Fruit fly (Drosophila melanogaster): ENCODE results near the gene CG3604.

CG3604 gene

dm6 chr2L:3693805-3694204 is 3.9 kb downstream of the CG3604 start, which contains the start of gene Acp24A4:
Acp24A4 (minus strand) TSS chr2L:3693905.
- no peak for TF ChIP-seq Gug (GFP tag; IDR thresholded peaks at IDR 0.05)
- TF ChIP-seq Sox102F (GFP tag; optimal IDR thresholded peaks at IDR 0.05), result no peak
- TF ChIP-seq fd59A (GFP tag; optimal IDR thresholded peaks at IDR 0.05), result no peak
- no peak for TF ChIP-seq Ets96B (tag; optimal IDR thresholded peaks at IDR 0.05)
- TF ChIP-seq CG11902 (GFP tag; optimal IDR thresholded peaks at IDR 0.05), result no peak
- TF ChIP-seq Met (GFP tag; optimal IDR thresholded peaks at IDR 0.05), result no peak
- TF ChIP-seq salr (GFP tag; optimal IDR thresholded peaks at IDR 0.05), result no peak
- TF ChIP-seq Eip93F (GFP tag; optimal IDR thresholded peaks at IDR 0.05), result no peak
- TF ChIP-seq CG9139 (GFP tag; optimal IDR thresholded peaks at IDR 0.05), result no peak
- no peak for TF ChIP-seq Ets21C (GFP tag; optimal IDR thresholded peaks at IDR 0.05)
- TF ChIP-seq CG34406 (GFP tag; optimal IDR thresholded peaks at IDR 0.05), result no peak

DNA sequence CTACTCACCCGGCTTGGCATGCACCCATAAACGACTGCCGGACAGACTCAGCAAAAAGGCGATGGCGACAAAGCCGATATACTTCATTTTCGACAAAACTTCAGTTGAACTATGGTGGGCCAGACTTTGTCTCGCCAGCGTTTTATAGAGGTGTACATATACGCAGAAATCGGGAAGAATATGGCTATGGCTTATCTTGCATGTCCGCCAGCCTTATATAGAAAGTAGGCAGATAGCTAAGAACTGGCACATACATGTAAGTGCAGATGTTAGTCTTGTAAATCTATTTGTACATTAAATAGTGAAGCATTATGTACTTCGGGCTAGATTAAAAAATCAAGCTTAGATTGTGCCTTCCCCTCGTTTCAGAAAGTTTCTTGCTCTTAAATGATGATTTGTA is 4.6 kb downstream of the CG3604 start, which contains the start of gene CG3513:
CG3513 (minus strand) TSS at position 101 of the 400 bp plus-strand sequence.
- TF ChIP-seq svp (GFP tag) (no peak), CG3032 (tag; optimal IDR thresholded peaks at IDR 0.05) (no peak), vri (GFP tag; optimal IDR thresholded peaks at IDR 0.05) (no peak), eg (GFP tag; IDR thresholded peaks at IDR 0.05) (no peak), Ets96B (tag; optimal IDR thresholded peaks at IDR 0.05) (no peak), Ets21C (GFP tag; optimal IDR thresholded peaks at IDR 0.05) (no peak), ss (GFP tag; optimal IDR thresholded peaks at IDR 0.05) (no peak), CG34406 (GFP tag; optimal IDR thresholded peaks at IDR 0.05) (no peak), topi (GFP tag; optimal IDR thresholded peaks at IDR 0.05) (no peak), Gug (GFP tag; IDR thresholded peaks at IDR 0.05) (no peak), CG8119 (GFP tag; IDR thresholded peaks at IDR 0.05) (no peak), Sox15 (GFP tag; optimal IDR thresholded peaks at IDR 0.05) (no peak), Sox14 (GFP tag; optimal IDR thresholded peaks at IDR 0.05) (no peak), Lpt (GFP tag; optimal IDR thresholded peaks at IDR 0.05) (no peak), CG16779 (tag; optimal IDR thresholded peaks at IDR 0.05) (no peak), CG9139 (GFP tag; optimal IDR thresholded peaks at IDR 0.05) (no peak), CG11762 (GFP tag; optimal IDR thresholded peaks at IDR 0.05; ENCODE audit: insufficient read depth) (no peak), CG32006 (GFP tag; optimal IDR thresholded peaks at IDR 0.05) (no peak)

dm6 chr2L:3692466-3692865 is 5.2 kb downstream of the CG3604 start, which contains the start of gene CG16704:
CG16704 (minus strand) TSS chr2L:3692587.
- peak; percentile 2 for TF ChIP-seq CG1621 (tag; optimal IDR thresholded peaks at IDR 0.05)
- TF ChIP-seq dac (GFP tag; optimal IDR thresholded peaks at IDR 0.05), result no peak
- peak; percentile 96 for TF ChIP-seq svp (GFP tag)
- no peak for TF ChIP-seq Sox14 (GFP tag; optimal IDR thresholded peaks at IDR 0.05)
- no peak for TF ChIP-seq Gug (GFP tag; IDR thresholded peaks at IDR 0.05)
- no peak for TF ChIP-seq CG8632 (GFP tag; optimal IDR thresholded peaks at IDR 0.05)
- peak in 1 of 2 experiments; percentile 2 for TF ChIP-seq ss (GFP tag; optimal IDR thresholded peaks at IDR 0.05)
- TF ChIP-seq Lpt (GFP tag; optimal IDR thresholded peaks at IDR 0.05), result no peak
- TF ChIP-seq CG11902 (GFP tag; optimal IDR thresholded peaks at IDR 0.05), result no peak
- no peak for TF ChIP-seq achi (GFP tag; optimal IDR thresholded peaks at IDR 0.05)
- no peak for TF ChIP-seq eg (GFP tag; IDR thresholded peaks at IDR 0.05)
- no peak for TF ChIP-seq CG11762 (GFP tag; optimal IDR thresholded peaks at IDR 0.05; ENCODE audit: insufficient read depth)
- no peak for TF ChIP-seq Sox102F (GFP tag; optimal IDR thresholded peaks at IDR 0.05)

DNA sequence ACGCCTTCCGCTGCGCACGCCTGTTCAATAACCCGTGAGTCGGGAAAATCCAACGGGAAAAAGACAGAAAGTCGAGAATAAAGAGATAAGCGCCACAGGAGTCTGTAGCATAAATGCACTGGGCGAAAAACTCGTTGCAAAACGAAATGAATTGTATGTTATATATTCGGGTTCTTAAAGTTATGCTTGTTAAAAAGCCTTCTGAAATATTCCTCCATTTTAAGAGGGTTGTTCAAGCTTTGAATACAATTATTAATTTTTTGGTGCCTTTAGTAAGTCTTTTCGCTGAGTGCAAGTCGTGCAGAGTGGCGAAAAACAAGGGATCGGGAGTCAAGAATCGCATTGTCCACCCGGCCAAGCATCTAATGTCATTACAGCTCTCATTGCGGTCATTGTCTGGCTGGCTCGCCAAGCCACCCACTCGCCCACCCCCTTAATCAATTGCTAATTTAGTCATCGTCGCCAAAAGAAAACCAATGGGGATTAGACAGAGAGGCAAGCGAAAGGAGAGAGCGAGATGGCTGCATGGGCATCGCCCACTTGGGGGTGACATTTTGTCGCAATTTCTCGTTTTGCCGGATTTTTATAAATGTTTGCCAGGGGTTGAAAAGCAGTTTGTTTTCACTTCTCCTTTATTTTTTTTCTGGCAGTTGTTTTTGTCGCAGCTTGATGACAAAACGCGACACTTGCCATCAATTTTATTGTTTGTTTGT is 12.4 kb downstream of the CG3604 start:
- TF ChIP-seq svp (GFP tag) (peak; percentile 34), Ets96B (tag; optimal IDR thresholded peaks at IDR 0.05) (no peak)

DNA sequence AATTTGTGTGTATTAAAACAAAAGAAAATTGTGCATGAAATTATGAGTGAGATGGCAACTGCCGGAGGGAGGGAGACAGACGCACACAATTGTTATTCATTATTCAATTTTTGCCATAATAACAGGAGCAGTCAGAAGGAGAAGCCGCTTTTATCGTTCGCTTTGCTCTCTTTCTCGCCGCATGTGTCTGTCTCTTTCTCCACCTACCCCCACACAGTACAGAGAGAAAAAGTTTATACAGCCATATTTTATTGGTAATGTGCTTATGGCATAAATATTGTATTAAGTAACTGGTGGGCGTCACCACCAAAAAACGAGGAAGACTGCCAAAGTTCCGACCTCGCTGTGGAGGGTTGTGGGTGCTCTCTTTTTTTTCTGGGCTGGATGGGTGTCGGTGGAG is 15.2 kb downstream of the CG3604 start:
- no peak for TF ChIP-seq fd85E (GFP tag; optimal IDR thresholded peaks at IDR 0.05)
- no peak for TF ChIP-seq net (GFP tag; optimal IDR thresholded peaks at IDR 0.05)
- TF ChIP-seq acj6 (GFP tag; optimal IDR thresholded peaks at IDR 0.05), result no peak
- TF ChIP-seq Gug (GFP tag; IDR thresholded peaks at IDR 0.05), result no peak
- no peak for TF ChIP-seq CG1621 (tag; optimal IDR thresholded peaks at IDR 0.05)
- no peak for TF ChIP-seq Eip75B (GFP tag; optimal IDR thresholded peaks at IDR 0.05)
- no peak for TF ChIP-seq eg (GFP tag; IDR thresholded peaks at IDR 0.05)
- TF ChIP-seq salr (GFP tag; optimal IDR thresholded peaks at IDR 0.05), result no peak
- no peak for TF ChIP-seq CG8632 (GFP tag; optimal IDR thresholded peaks at IDR 0.05)
- TF ChIP-seq CG6163 (GFP tag; IDR thresholded peaks at IDR 0.05), result no peak
- no peak for TF ChIP-seq CG34406 (GFP tag; optimal IDR thresholded peaks at IDR 0.05)
- no peak for TF ChIP-seq Eip93F (GFP tag; optimal IDR thresholded peaks at IDR 0.05)
- TF ChIP-seq CG11762 (GFP tag; optimal IDR thresholded peaks at IDR 0.05; ENCODE audit: insufficient read depth), result no peak
- no peak for TF ChIP-seq Smox (GFP tag; optimal IDR thresholded peaks at IDR 0.05)
- TF ChIP-seq Sox15 (GFP tag; optimal IDR thresholded peaks at IDR 0.05), result no peak
- no peak for TF ChIP-seq CG8319 (GFP tag; optimal IDR thresholded peaks at IDR 0.05)
